Fruit fly (Drosophila melanogaster): ENCODE measurements around the gene Sras.

dm6 chr3L:5563309-5564182 lies at the start of gene Sras, which contains the start of gene ScsbetaG:
- TF ChIP-seq Dll (optimal IDR thresholded peaks at IDR 0.05) (no peak), EcR (GFP tag; optimal IDR thresholded peaks at IDR 0.05) (no peak), usp (GFP tag; optimal IDR thresholded peaks at IDR 0.05) (no peak), CG8478 (optimal IDR thresholded peaks at IDR 0.05) (no peak), pan (optimal IDR thresholded peaks at IDR 0.05) (no peak)

All from whole organism.